Worm (Caenorhabditis elegans): ENCODE measurements around the gene mig-6.

DNA sequence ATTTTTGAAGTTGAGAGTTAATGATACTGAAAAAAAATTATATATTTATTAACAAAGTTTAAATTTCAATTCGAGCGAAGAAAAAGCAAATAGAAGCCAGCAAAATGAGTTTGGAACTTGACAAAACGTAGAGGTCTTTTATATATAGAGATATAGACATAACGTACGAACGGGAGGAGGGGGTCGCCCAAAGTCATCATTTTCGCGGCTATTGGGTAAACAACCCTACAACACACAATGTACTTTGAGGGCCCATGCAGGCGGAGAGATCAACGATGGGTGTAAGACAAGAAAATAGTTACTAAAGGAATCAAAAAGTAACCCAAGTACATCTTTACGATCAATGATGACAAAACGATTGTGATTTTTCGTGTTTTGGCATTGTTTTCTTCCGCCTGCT lies 15.3 kb upstream of the mig-6 start, which contains the start of gene ZK742.4:
- TF ChIP-seq ztf-23 (GFP tag; IDR thresholded peaks at IDR 0.05), result no peak
- TF ChIP-seq cog-1 (tag; optimal IDR thresholded peaks at IDR 0.05), result no peak
- no peak for TF ChIP-seq flt-1 (GFP tag; IDR thresholded peaks at IDR 0.05)

All from whole organism, midembryonic.